Worm (Caenorhabditis elegans) whole organism, mixed stage, embryonic: Measurements from ENCODE around the gene F15B9.11.

Source experiments
- blmp-1 ChIP-seq: fragments of 150-350 bp; optimal IDR thresholded peaks from 2 replicates; lab custom pipeline; 2014; ENCODE audit warnings: missing biosample characterization, missing genetic modification characterization
- ceh-43 ChIP-seq: fragments of 200-800 bp; sonication (Bioruptor generic); optimal IDR thresholded peaks from 2 replicates; lab custom pipeline; 2018; ENCODE audit warnings: mild to moderate bottlenecking, missing genetic modification characterization, moderate library complexity, missing compliant biosample characterization
- ceh-83 ChIP-seq: fragments of 200-800 bp; sonication (Bioruptor generic); optimal IDR thresholded peaks from 2 replicates; lab custom pipeline; 2018; ENCODE audit warnings: mild to moderate bottlenecking, missing genetic modification characterization, missing compliant biosample characterization
- ces-1 ChIP-seq: fragments of 150-350 bp; optimal IDR thresholded peaks from 2 replicates; lab custom pipeline; 2014; ENCODE audit warnings: missing biosample characterization, missing genetic modification reagents, missing genetic modification characterization
- cnd-1 ChIP-seq: fragments of 200-800 bp; sonication (Bioruptor generic); optimal IDR thresholded peaks from 2 replicates; lab custom pipeline; 2018; ENCODE audit warnings: mild to moderate bottlenecking, missing genetic modification characterization, missing compliant biosample characterization
- elt-3 ChIP-seq: fragments of 150-350 bp; optimal IDR thresholded peaks from 2 replicates; lab custom pipeline; 2014; ENCODE audit warnings: missing biosample characterization, missing genetic modification characterization
- ham-2 ChIP-seq: fragments of 200-800 bp; sonication (Bioruptor generic); optimal IDR thresholded peaks from 2 replicates; lab custom pipeline; 2018; ENCODE audit warnings: mild to moderate bottlenecking, missing genetic modification characterization, missing compliant biosample characterization
- hlh-1 ChIP-seq: fragments of 150-350 bp; optimal IDR thresholded peaks from 2 replicates; lab custom pipeline; 2014; ENCODE audit warnings: missing biosample characterization, missing genetic modification reagents, missing genetic modification characterization
- lin-32 ChIP-seq: fragments of 200-800 bp; sonication (Bioruptor generic); optimal IDR thresholded peaks from 2 replicates; lab custom pipeline; 2018; ENCODE audit warnings: mild to moderate bottlenecking, missing genetic modification characterization, missing compliant biosample characterization
- mls-2 ChIP-seq: sonication (generic microtip); optimal IDR thresholded peaks from 2 replicates; lab custom pipeline; 2016; ENCODE audit warnings: mild to moderate bottlenecking, missing genetic modification characterization, moderate library complexity, missing compliant biosample characterization
- nhr-12 ChIP-seq: fragments of 150-350 bp; optimal IDR thresholded peaks from 2 replicates; lab custom pipeline; 2014; ENCODE audit warnings: missing biosample characterization, missing genetic modification characterization
- nhr-2 ChIP-seq: fragments of 150-350 bp; optimal IDR thresholded peaks from 2 replicates; lab custom pipeline; 2014; ENCODE audit warnings: missing biosample characterization, missing genetic modification characterization
- nhr-237 ChIP-seq: fragments of 150-350 bp; optimal IDR thresholded peaks from 2 replicates; lab custom pipeline; 2014; ENCODE audit warnings: missing biosample characterization, missing genetic modification characterization
- pha-4 ChIP-seq: fragments of 150-350 bp; optimal IDR thresholded peaks from 2 replicates; lab custom pipeline; 2018; ENCODE audit warnings: missing biosample characterization, missing genetic modification reagents, missing genetic modification characterization
- sem-2 ChIP-seq: fragments of 200-800 bp; sonication (Bioruptor generic); optimal IDR thresholded peaks from 2 replicates; lab custom pipeline; 2018; ENCODE audit warnings: mild to moderate bottlenecking, missing genetic modification characterization, missing compliant biosample characterization
- snpc-4 ChIP-seq: fragments of 150-350 bp; optimal IDR thresholded peaks from 2 replicates; lab custom pipeline; 2014; ENCODE audit warnings: missing biosample characterization, missing genetic modification characterization
- sptf-1 ChIP-seq: sonication (generic microtip); optimal IDR thresholded peaks from 2 replicates; lab custom pipeline; 2017; ENCODE audit warnings: mild to moderate bottlenecking, missing genetic modification characterization, moderate library complexity, missing compliant biosample characterization
- unc-120 ChIP-seq: sonication (generic microtip); optimal IDR thresholded peaks from 2 replicates; lab custom pipeline; 2017; ENCODE audit warnings: missing genetic modification characterization, missing compliant biosample characterization; ENCODE audit not compliant: poor library complexity, severe bottlenecking
- unc-39 ChIP-seq: fragments of 150-350 bp; optimal IDR thresholded peaks from 2 replicates; lab custom pipeline; 2014; ENCODE audit warnings: missing biosample characterization, missing genetic modification characterization
- unc-62 ChIP-seq: fragments of 150-350 bp; optimal IDR thresholded peaks from 2 replicates; lab custom pipeline; 2014; ENCODE audit warnings: missing biosample characterization, missing genetic modification reagents, missing genetic modification characterization
- zip-8 ChIP-seq: fragments of 150-350 bp; optimal IDR thresholded peaks from 2 replicates; lab custom pipeline; 2014; ENCODE audit warnings: missing biosample characterization, missing genetic modification characterization
- ztf-11 ChIP-seq: fragments of 150-350 bp; optimal IDR thresholded peaks from 2 replicates; lab custom pipeline; 2014; ENCODE audit warnings: missing biosample characterization, missing genetic modification characterization

The F15B9.11 gene

DNA sequence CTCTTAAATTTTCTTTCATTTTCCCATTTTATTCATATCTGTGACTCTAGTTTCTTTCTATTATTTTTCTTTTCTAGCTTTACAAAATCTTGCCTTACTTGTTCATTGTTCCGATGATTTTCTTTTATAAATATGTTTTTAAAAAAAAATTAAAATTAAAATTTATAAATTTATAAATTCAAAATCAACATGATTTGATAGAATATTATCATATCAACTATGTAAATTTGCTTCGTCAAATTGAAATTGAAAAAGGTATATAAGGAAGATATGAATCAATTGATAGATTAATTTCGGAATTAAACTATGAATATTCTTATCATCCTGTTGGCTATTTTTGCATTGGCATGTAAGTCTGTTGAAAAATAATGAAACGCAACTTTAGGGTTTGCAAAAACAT lies 40.5 kb upstream of the F15B9.11 start, which contains the start of gene W07G4.1:
W07G4.1 (plus strand) TSS at position 301 of the 400 bp plus-strand sequence.
- TF ChIP-seq sem-2 (GFP tag; lab: Kevin White, UChicago) = no peak
- TF ChIP-seq lin-32 (GFP tag; lab: Kevin White, UChicago) = no peak
- TF ChIP-seq ztf-11 = no peak
- TF ChIP-seq pha-4 (tag; lab: Kevin White, UChicago) = no peak
- no peak for TF ChIP-seq blmp-1
- TF ChIP-seq unc-120 (tag; lab: Kevin White, UChicago) = no peak
- no peak for TF ChIP-seq ceh-43 (GFP tag; lab: Kevin White, UChicago)
- TF ChIP-seq elt-3 (tag; lab: Kevin White, UChicago) = no peak
- no peak for TF ChIP-seq unc-39 (tag; lab: Kevin White, UChicago)
- TF ChIP-seq nhr-2 = no peak
- TF ChIP-seq unc-62 (GFP tag; lab: Kevin White, UChicago) = no peak
- TF ChIP-seq ham-2 (GFP tag; lab: Kevin White, UChicago) = no peak
- no peak for TF ChIP-seq ceh-83 (GFP tag; lab: Kevin White, UChicago)
- no peak for TF ChIP-seq nhr-237 (tag; lab: Kevin White, UChicago)
- TF ChIP-seq sptf-1 (tag; lab: Kevin White, UChicago) = no peak

DNA sequence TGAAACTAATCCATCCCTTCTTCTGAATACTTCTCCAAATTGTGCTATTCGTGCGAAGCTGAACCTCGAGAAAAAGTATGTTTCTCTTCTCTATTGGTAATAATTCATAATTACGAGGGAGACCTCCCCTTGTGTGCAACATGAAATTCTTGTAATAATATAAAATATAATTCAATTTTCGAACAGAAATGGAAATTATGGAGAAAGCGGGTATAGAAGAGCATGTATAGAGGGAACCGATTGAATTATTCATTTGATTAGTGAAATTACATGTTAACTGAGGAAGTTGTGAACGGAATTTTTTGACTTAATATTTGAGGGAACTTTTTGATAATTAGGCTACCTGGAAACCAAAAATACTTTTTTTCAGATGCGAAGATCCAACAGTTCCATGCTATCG lies 36.2 kb upstream of the F15B9.11 start:
- TF ChIP-seq nhr-12 (tag; lab: Kevin White, UChicago) = no peak
- peak; percentile 99 for TF ChIP-seq ces-1
- TF ChIP-seq, all 35 proteins: peak for 1

DNA sequence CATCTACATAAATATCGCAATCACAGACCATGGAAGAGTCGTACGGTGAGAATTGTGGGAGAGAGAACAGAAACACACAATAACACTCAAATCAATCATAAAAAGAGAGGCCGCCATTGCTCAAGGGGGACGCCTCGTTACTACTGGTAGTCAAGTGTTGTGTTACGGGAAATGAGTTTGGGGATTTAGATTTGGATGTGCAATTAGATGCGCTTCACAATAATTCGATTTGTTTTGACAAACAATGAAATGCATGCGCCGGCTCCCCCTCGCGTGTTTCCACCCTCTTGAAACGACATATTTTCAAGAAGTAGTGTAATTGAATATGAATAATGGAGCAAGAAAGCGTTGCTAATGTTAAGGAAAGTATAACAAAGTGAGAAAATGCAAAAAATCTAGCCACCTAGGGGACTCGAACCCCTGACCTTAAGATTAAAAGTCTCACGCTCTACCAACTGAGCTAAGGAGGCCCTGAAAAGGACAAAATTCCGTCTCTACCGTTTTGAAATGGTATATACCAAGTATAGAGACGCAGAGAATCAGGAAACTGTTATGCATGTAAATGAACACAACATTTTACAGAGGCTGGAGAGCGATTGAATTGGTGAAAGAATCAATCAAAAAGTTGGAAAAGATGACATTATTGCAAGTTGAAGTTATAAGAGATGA lies 34.1 kb upstream of the F15B9.11 start:
- TF ChIP-seq ces-1 = peak; percentile 94
- no peak for TF ChIP-seq unc-120 (tag; lab: Kevin White, UChicago)
- TF ChIP-seq zip-8 (tag; lab: Kevin White, UChicago) = peak; percentile 78

DNA sequence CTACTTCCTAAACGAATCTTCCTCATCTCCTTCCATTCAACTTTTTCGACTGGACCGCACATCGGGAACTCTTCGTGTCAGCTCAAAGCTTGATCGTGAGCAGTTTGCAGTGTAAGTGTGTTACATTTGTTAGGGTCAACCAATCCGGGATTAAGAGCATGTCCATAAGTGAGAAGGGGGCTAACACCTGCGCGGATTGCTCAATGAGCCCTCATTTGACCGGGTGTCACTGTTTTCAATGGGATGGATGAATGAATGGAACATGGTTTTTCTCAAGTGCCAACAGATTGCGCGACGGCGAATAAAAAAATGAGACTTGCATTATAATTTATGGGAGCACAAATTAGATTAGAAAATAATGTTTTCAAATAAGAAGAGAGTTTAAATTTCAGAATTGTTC lies 32.6 kb upstream of the F15B9.11 start:
- no peak for TF ChIP-seq nhr-12 (tag; lab: Kevin White, UChicago)
- peak; percentile 85 for TF ChIP-seq nhr-2
- peak; percentile 54 for TF ChIP-seq ces-1
- TF ChIP-seq, all 35 proteins: peak for 2

DNA sequence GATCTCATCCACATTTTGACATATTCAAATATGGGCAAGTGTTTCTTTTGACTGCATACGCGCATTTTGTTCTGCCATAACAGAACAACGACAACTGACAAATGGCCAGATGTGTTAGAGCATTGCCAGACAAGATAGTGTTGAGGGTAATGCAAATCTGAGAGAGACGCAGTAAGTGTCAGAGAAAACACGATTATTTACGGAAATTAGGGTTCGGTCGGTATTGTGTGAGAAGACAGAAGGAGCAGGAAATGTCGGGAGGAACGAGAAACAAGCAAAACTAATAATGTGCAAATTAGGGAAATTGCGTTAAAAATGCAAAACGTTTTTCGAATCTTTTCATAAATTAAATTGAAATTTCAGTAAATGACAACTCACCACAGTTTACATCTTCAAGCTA lies 31.8 kb upstream of the F15B9.11 start:
- TF ChIP-seq cnd-1 (peak; percentile 64), unc-120 (tag; lab: Kevin White, UChicago) (no peak), pha-4 (tag; lab: Kevin White, UChicago) (no peak), hlh-1 (tag; lab: Kevin White, UChicago) (peak; percentile 5), ces-1 (peak; percentile 100), unc-62 (GFP tag; lab: Kevin White, UChicago) (peak; percentile 45), nhr-2 (peak; percentile 10)

DNA sequence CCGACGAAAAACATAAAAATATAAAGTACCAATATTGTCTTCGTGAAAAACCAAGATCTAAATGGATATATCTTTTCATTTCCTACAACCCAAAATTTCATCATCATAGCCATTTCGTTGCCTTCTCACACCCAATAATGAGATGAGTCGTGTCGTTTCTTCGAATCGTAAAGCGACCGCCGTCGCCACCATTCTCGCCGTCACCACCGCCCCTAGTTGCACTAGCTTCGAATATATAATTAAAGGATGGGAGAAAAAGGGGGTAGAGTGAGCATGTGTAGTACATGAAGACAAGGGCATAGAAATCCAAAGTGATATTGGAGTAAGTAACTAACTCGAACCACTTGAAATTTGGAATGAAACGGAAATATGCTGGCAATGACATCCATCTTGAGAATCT lies 29.6 kb upstream of the F15B9.11 start:
- TF ChIP-seq lin-32 (GFP tag; lab: Kevin White, UChicago) = no peak
- peak; percentile 91 for TF ChIP-seq ces-1
- no peak for TF ChIP-seq unc-39 (tag; lab: Kevin White, UChicago)

DNA sequence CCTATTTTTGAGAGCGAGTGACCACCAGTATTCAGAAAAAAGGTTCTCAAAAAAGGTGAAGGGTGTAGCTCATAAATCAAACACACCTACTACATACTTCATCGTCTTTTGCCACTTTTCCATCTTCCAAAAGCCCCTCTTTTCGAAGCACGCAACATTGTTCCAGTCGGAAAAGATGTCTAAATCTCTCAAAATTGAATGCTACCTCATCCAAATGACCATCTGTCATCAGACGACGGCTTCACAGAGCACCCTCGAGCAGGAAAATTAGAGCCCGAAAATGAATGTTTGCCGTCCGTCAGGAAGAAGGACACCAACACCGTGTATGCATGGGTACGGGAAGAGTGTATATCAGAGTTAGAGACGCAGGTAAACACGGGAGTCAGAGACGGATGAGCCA lies 28.8 kb upstream of the F15B9.11 start:
- no peak for TF ChIP-seq sptf-1 (tag; lab: Kevin White, UChicago)
- TF ChIP-seq lin-32 (GFP tag; lab: Kevin White, UChicago) = peak; percentile 94
- TF ChIP-seq cnd-1 = peak; percentile 89
- TF ChIP-seq, all 35 proteins: peak for 2

DNA sequence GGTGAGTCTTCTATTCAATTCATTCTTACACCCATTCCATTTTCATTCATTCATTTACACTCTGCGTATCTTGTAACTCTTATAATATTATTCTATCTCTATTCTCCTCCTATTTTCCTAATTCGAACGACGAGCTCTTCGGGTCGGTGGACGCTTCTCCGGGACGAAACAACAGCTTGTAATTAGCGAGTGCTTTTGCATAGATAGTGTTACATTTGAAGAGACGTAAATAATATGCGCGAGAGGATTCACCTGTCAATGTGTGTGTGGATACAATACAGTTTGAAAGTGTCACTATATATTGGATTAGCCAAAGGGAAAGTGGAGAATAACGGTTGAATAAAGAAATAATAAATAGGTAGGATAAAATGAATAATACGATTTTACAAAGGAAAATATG lies 27.9 kb upstream of the F15B9.11 start:
- peak; percentile 69 for TF ChIP-seq ces-1
- TF ChIP-seq cnd-1 = peak; percentile 40
- peak; percentile 66 for TF ChIP-seq ham-2 (GFP tag; lab: Kevin White, UChicago)
- TF ChIP-seq mls-2 (tag; lab: Kevin White, UChicago) = peak; percentile 16
- TF ChIP-seq blmp-1 = no peak

DNA sequence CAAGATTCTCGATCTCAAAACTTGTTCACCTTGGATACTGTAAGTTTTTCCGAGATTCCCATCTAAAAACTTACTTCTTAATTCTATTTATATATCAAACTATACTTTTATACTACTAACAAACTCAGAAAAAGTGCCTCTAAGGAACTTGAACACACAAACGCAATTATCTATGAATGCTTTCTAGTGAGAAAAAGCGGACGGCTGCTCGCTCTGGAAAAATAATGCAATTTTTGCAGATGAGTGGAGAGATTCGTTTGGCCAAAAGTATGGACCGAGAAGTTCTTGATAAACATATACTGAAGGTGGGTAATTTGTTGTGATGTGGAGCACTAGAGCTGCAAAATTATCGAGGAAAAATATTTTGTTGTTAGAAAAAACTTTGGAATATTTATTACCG lies 27.3 kb upstream of the F15B9.11 start:
- no peak for TF ChIP-seq snpc-4 (tag; lab: Kevin White, UChicago)
- peak; percentile 83 for TF ChIP-seq ces-1
